Fruit fly (Drosophila melanogaster): ENCODE data around the gene Mgat2.

Gene Mgat2

DNA sequence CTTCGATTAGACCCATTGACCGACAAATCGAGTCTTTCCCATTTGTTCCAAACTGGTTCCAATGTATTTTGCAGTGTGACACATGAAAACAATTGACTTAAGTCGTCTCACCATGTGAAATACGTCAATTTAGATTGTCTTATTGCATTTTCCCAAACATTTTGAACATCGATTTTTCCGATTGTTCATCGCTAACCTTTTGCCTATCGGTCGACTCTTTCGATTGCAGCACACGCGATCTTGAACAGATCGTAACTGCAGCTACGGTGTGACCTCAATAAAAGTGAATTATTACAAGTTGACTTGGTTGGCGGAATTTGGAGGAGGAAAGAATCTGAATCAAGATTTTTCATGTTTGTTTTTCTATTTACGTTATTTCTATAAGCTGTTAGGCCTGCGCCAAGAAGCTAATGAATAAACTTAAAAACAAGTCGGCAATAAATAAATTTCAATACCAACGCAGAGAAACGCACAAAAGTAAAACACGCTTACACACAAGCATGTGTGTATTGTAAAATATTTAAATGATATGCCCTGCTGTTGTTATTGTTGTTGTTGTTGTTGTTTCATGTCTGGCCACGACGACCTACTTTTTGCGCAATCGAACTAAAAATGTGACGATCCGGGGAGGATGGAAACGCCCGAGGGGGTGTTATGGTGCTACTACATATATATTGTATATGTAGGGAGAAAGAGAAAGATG, 38.6 kb upstream of the Mgat2 start:
- TF ChIP-seq CG9948 (tag; optimal IDR thresholded peaks at IDR 0.05), result no peak
- no peak for TF ChIP-seq Pif1A (GFP tag; optimal IDR thresholded peaks at IDR 0.05)
- no peak; the same call in 2 of the 3 replicates for TF ChIP-seq CG4496 (GFP tag; IDR thresholded peaks at IDR 0.05)
- no peak for TF ChIP-seq EcR (GFP tag; optimal IDR thresholded peaks at IDR 0.05)
- TF ChIP-seq CG10348 (GFP tag; IDR thresholded peaks at IDR 0.05), result no peak
- TF ChIP-seq fd96Ca (GFP tag; IDR thresholded peaks at IDR 0.05), result no peak
- no peak for TF ChIP-seq rn (GFP tag; IDR thresholded peaks at IDR 0.05)
- no peak for TF ChIP-seq Snoo (tag; optimal IDR thresholded peaks at IDR 0.05)
- no peak for TF ChIP-seq gl (tag; optimal IDR thresholded peaks at IDR 0.05)
- no peak for TF ChIP-seq CG14655 (GFP tag; optimal IDR thresholded peaks at IDR 0.05)
- no peak for TF ChIP-seq CG8301 (tag; optimal IDR thresholded peaks at IDR 0.05)
- no peak for TF ChIP-seq Ets98B (GFP tag; IDR thresholded peaks at IDR 0.05)

DNA sequence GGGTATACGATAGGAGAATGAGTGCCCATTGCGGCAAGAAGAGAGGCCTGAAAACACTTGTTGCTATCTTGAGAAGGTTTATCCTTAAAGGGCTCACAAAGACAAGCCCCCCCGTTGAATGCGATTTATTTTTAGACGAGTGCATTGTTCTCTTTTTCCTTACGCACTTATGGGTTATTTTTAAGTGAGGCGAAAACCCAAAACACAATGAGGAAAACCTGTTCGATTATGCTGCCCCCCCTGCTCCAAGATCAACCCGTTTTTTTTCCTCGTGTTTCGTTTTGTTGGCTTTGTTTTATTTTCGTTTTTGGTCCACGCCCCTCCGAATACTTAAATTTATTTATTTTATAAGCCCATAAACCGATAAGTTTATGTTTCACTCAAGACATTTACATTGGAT, 37.9 kb upstream of the Mgat2 start:
- TF ChIP-seq CG8159 (tag; optimal IDR thresholded peaks at IDR 0.05), result peak; percentile 31
- no peak for TF ChIP-seq CG4496 (GFP tag; IDR thresholded peaks at IDR 0.05)
- peak; percentile 85 for TF ChIP-seq EcR (GFP tag; optimal IDR thresholded peaks at IDR 0.05)

DNA sequence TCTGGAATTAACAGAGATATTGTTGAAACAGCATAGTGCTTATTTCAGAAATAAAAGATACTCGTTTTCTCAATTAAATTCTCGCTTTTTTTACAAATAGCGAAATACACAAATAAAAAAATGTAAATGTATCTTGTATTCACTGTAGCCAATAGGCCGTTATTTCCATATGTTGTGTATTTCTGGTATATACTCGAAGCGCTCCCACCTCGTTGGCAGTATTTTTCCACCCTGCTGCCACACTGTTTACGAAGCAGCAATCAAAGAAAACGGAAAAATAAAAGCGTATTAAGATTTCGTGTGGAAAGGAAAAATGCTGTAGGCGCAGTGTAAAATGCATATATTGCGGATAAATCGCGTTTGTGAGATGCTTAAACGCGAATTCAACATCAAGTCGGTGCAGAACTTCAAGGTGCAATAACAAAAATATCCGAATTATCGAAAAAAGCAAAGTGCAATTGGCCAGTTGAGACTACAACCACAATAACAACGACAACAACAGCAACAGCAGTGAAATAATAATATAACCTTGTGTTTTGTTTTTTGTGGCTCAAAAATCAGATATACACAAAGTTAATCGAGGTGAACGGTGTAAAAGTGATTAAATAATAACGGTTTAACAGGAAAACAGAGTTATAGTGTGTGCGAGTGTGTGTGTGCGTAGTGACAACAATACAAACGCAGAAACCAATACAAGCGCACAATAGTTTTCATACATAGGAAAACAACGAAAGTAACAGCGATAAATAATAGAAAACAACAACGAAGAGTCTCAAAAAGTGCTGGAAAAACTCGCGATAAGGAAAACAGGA, 36.2 kb upstream of the Mgat2 start, which contains the start of gene sima:
TSS of gene sima (plus strand) at position 255 of the 812 bp plus-strand sequence.
- peak; percentile 31 for TF ChIP-seq Pif1A (GFP tag; optimal IDR thresholded peaks at IDR 0.05)
- no peak for TF ChIP-seq CG10348 (GFP tag; IDR thresholded peaks at IDR 0.05)
- TF ChIP-seq Snoo (tag; optimal IDR thresholded peaks at IDR 0.05), result peak; percentile 19
- TF ChIP-seq CG8159 (tag; optimal IDR thresholded peaks at IDR 0.05), result peak; percentile 23
- TF ChIP-seq CG13204 (GFP tag; optimal IDR thresholded peaks at IDR 0.05), result no peak
- TF ChIP-seq CG9948 (tag; optimal IDR thresholded peaks at IDR 0.05), result no peak
- peak; percentile 8 for TF ChIP-seq CG34367 (tag; optimal IDR thresholded peaks at IDR 0.05)
- 0 out of 3 replicates have a peak, but pooled peaks have one; percentile 8 for TF ChIP-seq CG4496 (GFP tag; IDR thresholded peaks at IDR 0.05)
- peak; percentile 21 for TF ChIP-seq CG17806 (tag; optimal IDR thresholded peaks at IDR 0.05)
- peak; percentile 64 for TF ChIP-seq Ets98B (GFP tag; IDR thresholded peaks at IDR 0.05)

DNA sequence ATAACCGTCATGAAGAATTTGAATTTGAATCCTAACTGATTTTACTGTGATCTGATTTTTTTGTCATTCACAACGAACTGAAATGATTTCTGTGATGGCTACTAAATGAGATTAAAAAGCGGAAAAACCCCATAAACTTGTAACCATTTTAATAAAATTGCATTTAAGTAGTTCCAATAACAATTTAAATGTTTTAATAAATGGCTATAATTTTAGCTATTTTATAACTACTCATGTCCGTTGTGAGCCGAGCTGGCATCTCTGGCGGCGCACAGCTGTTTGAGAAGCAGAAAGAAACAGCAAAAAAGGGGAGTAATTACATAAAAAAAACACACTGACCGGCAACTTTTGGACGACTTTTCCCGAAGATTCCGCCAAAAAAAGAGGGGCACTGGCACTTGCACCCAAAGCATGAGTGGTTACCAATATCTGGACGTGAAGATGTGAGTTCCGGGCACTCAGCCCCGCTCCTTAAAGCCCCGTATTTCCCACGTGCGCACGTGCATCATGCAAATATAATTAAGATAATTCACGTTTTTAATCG, 34.6 kb upstream of the Mgat2 start, which contains the start of the genes CG7950 and Rpp14a:
TSS of gene CG7950 (plus strand) at position 268 of the 544 bp plus-strand sequence.
TSS of gene Rpp14a (plus strand) at position 268 of the 544 bp plus-strand sequence.
- TF ChIP-seq Pif1B (GFP tag; optimal IDR thresholded peaks at IDR 0.05) (no peak), D1 (tag; optimal IDR thresholded peaks at IDR 0.05) (no peak), CG12605 (GFP tag; IDR thresholded peaks at IDR 0.05) (peak; percentile 74), Pif1A (GFP tag; optimal IDR thresholded peaks at IDR 0.05) (no peak), CG10348 (GFP tag; IDR thresholded peaks at IDR 0.05) (no peak), CG17806 (tag; optimal IDR thresholded peaks at IDR 0.05) (peak; percentile 82), CG32121 (GFP tag; IDR thresholded peaks at IDR 0.05) (peak; percentile 85), CG8301 (tag; optimal IDR thresholded peaks at IDR 0.05) (peak; percentile 73), CG9948 (tag; optimal IDR thresholded peaks at IDR 0.05) (peak; percentile 64), CG15710 (tag; optimal IDR thresholded peaks at IDR 0.05) (peak; percentile 83), CG13204 (GFP tag; optimal IDR thresholded peaks at IDR 0.05) (no peak), CG8159 (tag; optimal IDR thresholded peaks at IDR 0.05) (peak; percentile 77), CG34367 (tag; optimal IDR thresholded peaks at IDR 0.05) (peak; percentile 82), CG14655 (GFP tag; optimal IDR thresholded peaks at IDR 0.05) (no peak), Snoo (tag; optimal IDR thresholded peaks at IDR 0.05) (peak; percentile 74), rn (GFP tag; IDR thresholded peaks at IDR 0.05) (peak; percentile 73), EcR (GFP tag; optimal IDR thresholded peaks at IDR 0.05) (no peak), Ets98B (GFP tag; IDR thresholded peaks at IDR 0.05) (peak; percentile 86), fd96Ca (GFP tag; IDR thresholded peaks at IDR 0.05) (peak; percentile 77; the same call in 2 of the 3 replicates), gl (tag; optimal IDR thresholded peaks at IDR 0.05) (peak; percentile 61), CG4496 (GFP tag; IDR thresholded peaks at IDR 0.05) (peak; percentile 90)

DNA sequence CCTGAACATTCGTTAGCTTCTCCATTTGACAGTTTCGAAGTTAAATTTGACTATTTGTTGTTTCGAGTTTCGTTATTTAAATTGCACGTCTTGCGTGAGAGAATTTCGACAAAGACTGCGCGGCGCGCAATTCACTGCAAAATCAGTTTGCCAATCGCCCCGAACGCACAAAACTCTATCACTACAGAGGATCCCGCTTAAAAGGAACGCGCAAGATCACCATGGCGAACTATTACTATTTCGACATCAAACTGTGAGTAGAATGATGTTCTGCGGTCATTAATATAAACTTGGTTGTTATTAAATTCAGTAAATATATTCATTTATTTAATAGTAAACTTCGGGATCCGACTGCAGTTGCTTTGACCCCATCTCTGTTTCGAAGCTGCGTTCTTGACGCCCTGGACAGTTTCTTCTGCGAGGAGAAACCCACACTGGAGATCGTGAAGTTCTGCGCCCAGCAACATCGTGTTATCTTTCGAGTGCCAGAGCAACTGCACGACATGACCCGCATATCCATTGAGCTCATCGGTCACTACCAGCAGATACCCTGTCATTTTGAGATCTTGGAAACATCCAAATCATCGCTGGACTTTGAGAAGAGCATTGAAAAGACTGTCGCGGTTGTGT, 34.0 kb upstream of the Mgat2 start, which contains the start of the genes Rpp14b and spn-A:
TSS of gene Rpp14b (plus strand) at position 43 of the 630 bp plus-strand sequence.
TSS of gene spn-A (minus strand) at position 123 of the 630 bp plus-strand sequence.
- TF ChIP-seq CG4496 (GFP tag; IDR thresholded peaks at IDR 0.05) (no peak), CG10348 (GFP tag; IDR thresholded peaks at IDR 0.05) (no peak), Ets98B (GFP tag; IDR thresholded peaks at IDR 0.05) (peak; percentile 39; the same call in 1 of the 2 replicates), fd96Ca (GFP tag; IDR thresholded peaks at IDR 0.05) (peak; percentile 46; the same call in 1 of the 3 replicates), CG15710 (tag; optimal IDR thresholded peaks at IDR 0.05) (peak; percentile 43), CG17806 (tag; optimal IDR thresholded peaks at IDR 0.05) (peak; percentile 21), Snoo (tag; optimal IDR thresholded peaks at IDR 0.05) (peak; percentile 15), D1 (tag; optimal IDR thresholded peaks at IDR 0.05) (no peak), CG12605 (GFP tag; IDR thresholded peaks at IDR 0.05) (no peak)
